Worm (Caenorhabditis elegans): Measurements from ENCODE around the gene F10E9.2.

- TF ChIP-seq ceh-20 (GFP tag; IDR thresholded peaks at IDR 0.05) (no peak), F10B5.3 (tag; optimal IDR thresholded peaks at IDR 0.05) (no peak), Y5F2A.4 (GFP tag; optimal IDR thresholded peaks at IDR 0.05) (no peak), mdl-1 (tag; optimal IDR thresholded peaks at IDR 0.05) (no peak), nhr-11 (tag; optimal IDR thresholded peaks at IDR 0.05) (no peak), ces-1 (GFP tag; optimal IDR thresholded peaks at IDR 0.05) (no peak), pqm-1 (tag; optimal IDR thresholded peaks at IDR 0.05) (no peak)
These were observed 7.7 kb downstream of the F10E9.2 start, which contains the start of gene F10E9.10 for ce11 chrIII:8320183-8320582.

Measured in whole organism, L4 larva.